Fruit fly (Drosophila melanogaster) S2 (cell line): ENCODE measurements around the gene Nlg2.

Experiments
- CG8478 ChIP-seq: fragments of >200 bp; optimal IDR thresholded peaks from 2 replicates; lab custom pipeline; 2018
- CTCF ChIP-seq, 2 experiments: fragments of >200 bp; optimal IDR thresholded peaks; 2 replicates each; lab custom pipeline; 2018

DNA sequence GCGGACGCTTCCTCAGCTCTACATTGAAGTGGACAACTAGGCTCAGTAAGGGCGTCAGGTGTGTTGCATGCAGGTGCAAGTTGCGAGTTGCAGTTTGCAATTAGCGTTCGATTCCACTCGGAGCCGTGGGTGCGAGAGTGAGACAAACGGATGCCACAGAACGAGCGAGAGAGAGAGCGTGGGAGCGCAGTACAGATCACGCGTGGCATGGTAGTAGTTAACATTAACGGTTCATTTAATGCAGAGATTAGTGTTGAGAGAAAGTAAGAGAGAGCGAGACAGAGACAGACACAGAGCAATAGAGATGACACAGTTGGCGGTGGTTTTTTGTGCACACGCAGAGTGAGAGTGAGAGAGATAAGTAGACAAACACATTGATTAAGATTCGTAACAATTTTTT lies 65.0 kb downstream of the Nlg2 start:
- TF ChIP-seq CG8478, result no peak
- TF ChIP-seq CTCF (optimal IDR thresholded peaks at IDR 0.05; lab: Kevin White, UChicago), result peak in 1 of 2 experiments; percentile 35
